Worm (Caenorhabditis elegans): Measurements from ENCODE around the gene npr-9.

- TF ChIP-seq nhr-102 (tag; optimal IDR thresholded peaks at IDR 0.05) = no peak
- TF ChIP-seq nhr-10 (tag; optimal IDR thresholded peaks at IDR 0.05) = no peak
- no peak for TF ChIP-seq nhr-25 (tag; optimal IDR thresholded peaks at IDR 0.05; ENCODE audit: borderline replicate concordance, insufficient read depth)
- TF ChIP-seq unc-62 (GFP tag; optimal IDR thresholded peaks at IDR 0.05 in 1 of 2) = no peak
- no peak for TF ChIP-seq unc-62 (tag; optimal IDR thresholded peaks at IDR 0.05)
- TF ChIP-seq dpl-1 (GFP tag; optimal IDR thresholded peaks at IDR 0.05) = no peak
- no peak for TF ChIP-seq ztf-11 (tag; optimal IDR thresholded peaks at IDR 0.05)
- TF ChIP-seq daf-8 (GFP tag; IDR thresholded peaks at IDR 0.05) = no peak
- no peak for TF ChIP-seq duxl-1 (tag; optimal IDR thresholded peaks at IDR 0.05; ENCODE audit: poor library complexity)
- TF ChIP-seq fkh-10 (GFP tag; optimal IDR thresholded peaks at IDR 0.05) = no peak
Measured at ce11 chrX:11296683-11297365, 32.7 kb upstream of the npr-9 start, which contains the start of gene inx-2.
